Fruit fly (Drosophila melanogaster) Kc167 (cell line): Measurements from ENCODE around the gene CG6753.

ENCODE experiments used
- Myc ChIP-seq: fragments of >200 bp; optimal IDR thresholded peaks from 2 replicates; lab custom pipeline; 2017; ENCODE audit warnings: missing external identifiers
- Sin3A ChIP-seq: fragments of >200 bp; optimal IDR thresholded peaks from 2 replicates; lab custom pipeline; 2018; ENCODE audit warnings: missing external identifiers
- h ChIP-seq: fragments of >200 bp; optimal IDR thresholded peaks from 3 replicates; lab custom pipeline; 2018; ENCODE audit warnings: missing external identifiers
- insv ChIP-seq: fragments of >200 bp; optimal IDR thresholded peaks from 3 replicates; lab custom pipeline; 2018; ENCODE audit warnings: missing external identifiers
- psq ChIP-seq: fragments of >200 bp; optimal IDR thresholded peaks from 2 replicates; lab custom pipeline; 2017; ENCODE audit warnings: missing external identifiers
- ttk ChIP-seq: sonication (Bioruptor generic); optimal IDR thresholded peaks from 2 replicates; lab custom pipeline; 2017; ENCODE audit warnings: missing external identifiers

DNA sequence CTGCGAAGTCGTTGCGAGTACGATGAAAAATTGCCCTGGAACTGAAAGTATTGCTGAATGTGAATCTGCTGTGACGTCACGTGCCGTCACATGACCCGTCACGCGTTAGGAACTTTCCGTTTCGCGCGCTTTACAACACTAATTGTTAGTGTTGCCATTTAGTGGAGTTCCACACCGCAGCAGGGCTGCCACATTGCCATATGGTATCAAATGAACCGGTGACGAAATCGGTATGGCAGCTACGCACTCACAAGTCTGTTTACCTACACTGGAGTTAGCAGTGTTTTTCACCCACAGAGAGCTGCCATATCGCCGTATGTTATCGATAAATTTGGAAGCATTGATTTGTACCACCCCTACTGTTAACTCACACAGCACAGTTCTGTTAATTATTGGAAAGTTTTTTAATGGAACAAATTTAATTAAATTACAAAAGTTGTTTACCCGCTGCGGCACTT, 14.6 kb downstream of the CG6753 start, which contains the start of the genes Vha55 and Snx3:
- TF ChIP-seq Sin3A (no peak), ttk (lab: Kevin White, UChicago) (no peak), psq (lab: Kevin White, UChicago) (no peak), h (no peak), insv (lab: Kevin White, UChicago) (no peak), Myc (lab: Kevin White, UChicago) (no peak)
